Fruit fly (Drosophila melanogaster): ENCODE results near the gene HGTX.

DNA sequence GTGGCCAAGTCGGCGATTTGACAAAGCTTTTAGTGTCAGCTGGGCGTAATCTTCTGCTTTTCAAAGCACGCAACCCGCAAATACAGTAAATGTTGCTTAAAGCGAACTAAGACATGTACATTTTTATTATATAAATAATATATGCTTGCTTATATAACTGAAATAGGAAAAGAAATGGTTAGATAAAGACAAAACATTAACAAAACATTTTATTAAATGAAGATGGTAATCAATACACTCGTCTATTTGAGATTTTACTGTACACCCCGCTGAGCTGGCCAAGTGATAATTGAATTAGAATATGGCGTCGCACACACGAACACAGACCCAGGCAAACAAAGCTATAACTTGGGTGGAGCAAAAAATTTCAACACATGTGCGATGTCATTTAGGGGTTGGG is 24.7 kb downstream of the HGTX start:
- TF ChIP-seq CG8301 (tag; optimal IDR thresholded peaks at IDR 0.05), result no peak
- TF ChIP-seq EcR (GFP tag; optimal IDR thresholded peaks at IDR 0.05), result no peak
- no peak for TF ChIP-seq CG10348 (GFP tag; IDR thresholded peaks at IDR 0.05)
- no peak for TF ChIP-seq D1 (tag; optimal IDR thresholded peaks at IDR 0.05)
- TF ChIP-seq CG17806 (tag; optimal IDR thresholded peaks at IDR 0.05), result no peak
